Worm (Caenorhabditis elegans) whole organism, L2 larva: ENCODE data around the gene chpf-2.

Experiments used
- F13H6.1 ChIP-seq: sonication (generic microtip); optimal IDR thresholded peaks from 2 replicates; lab custom pipeline; 2016; ENCODE audit warnings: missing genetic modification characterization, missing compliant biosample characterization
- R02D3.7 ChIP-seq: fragments of 150-350 bp; optimal IDR thresholded peaks from 2 replicates; lab custom pipeline; 2014; ENCODE audit warnings: missing biosample characterization, missing genetic modification characterization
- alr-1 ChIP-seq: fragments of 150-350 bp; optimal IDR thresholded peaks from 2 replicates; lab custom pipeline; 2014; ENCODE audit warnings: missing biosample characterization, missing genetic modification characterization
- blmp-1 ChIP-seq: sonication (generic microtip); optimal IDR thresholded peaks from 2 replicates; lab custom pipeline; 2017; ENCODE audit warnings: missing genetic modification characterization, mild to moderate bottlenecking, missing compliant biosample characterization, antibody characterized with exemption, moderate library complexity; ENCODE audit not compliant: insufficient read depth
- ceh-82 ChIP-seq: fragments of 150-350 bp; optimal IDR thresholded peaks from 2 replicates; lab custom pipeline; 2014; ENCODE audit warnings: missing biosample characterization, missing genetic modification characterization
- crh-2 ChIP-seq: sonication (generic microtip); optimal IDR thresholded peaks from 2 replicates; lab custom pipeline; 2017; ENCODE audit warnings: missing biosample characterization, missing genetic modification characterization
- egl-27 ChIP-seq: sonication (generic microtip); optimal IDR thresholded peaks from 3 replicates; lab custom pipeline; 2017; ENCODE audit warnings: missing biosample characterization, missing genetic modification reagents, missing genetic modification characterization
- elt-1 ChIP-seq: fragments of 150-350 bp; optimal IDR thresholded peaks from 2 replicates; lab custom pipeline; 2014; ENCODE audit warnings: missing biosample characterization, missing genetic modification characterization
- fos-1 ChIP-seq: fragments of 150-350 bp; optimal IDR thresholded peaks from 2 replicates; lab custom pipeline; 2014; ENCODE audit warnings: missing biosample characterization, missing genetic modification characterization
- gmeb-1 ChIP-seq: fragments of 150-350 bp; optimal IDR thresholded peaks from 2 replicates; lab custom pipeline; 2014; ENCODE audit warnings: missing biosample characterization, missing genetic modification characterization
- lin-13 ChIP-seq: fragments of 150-350 bp; optimal IDR thresholded peaks from 2 replicates; lab custom pipeline; 2014; ENCODE audit warnings: missing biosample characterization, missing genetic modification reagents, missing genetic modification characterization
- lin-39 ChIP-seq: fragments of 150-350 bp; optimal IDR thresholded peaks from 2 replicates; lab custom pipeline; 2014; ENCODE audit warnings: missing biosample characterization, missing genetic modification reagents, missing genetic modification characterization
- lsy-2 ChIP-seq, 2 experiments: fragments of 150-350 bp in 1 of 2; sonication (generic microtip) in 1 of 2; optimal IDR thresholded peaks; 2 replicates each; lab custom pipeline; 2014 to 2017; ENCODE audit warnings: missing biosample characterization in 2 of 2, missing genetic modification characterization in 2 of 2
- mab-5 ChIP-seq: fragments of 150-350 bp; optimal IDR thresholded peaks from 2 replicates; lab custom pipeline; 2014; ENCODE audit warnings: missing biosample characterization, missing genetic modification characterization
- mbf-1 ChIP-seq: sonication (generic microtip); optimal IDR thresholded peaks from 2 replicates; lab custom pipeline; 2017; ENCODE audit warnings: missing biosample characterization, missing genetic modification characterization
- mdl-1 ChIP-seq, 2 experiments: fragments of 150-350 bp in 1 of 2; sonication (generic microtip) in 1 of 2; optimal IDR thresholded peaks; 2 replicates each; lab custom pipeline; 2017; ENCODE audit warnings: missing biosample characterization in 2 of 2, missing genetic modification characterization in 2 of 2
- nhr-10 ChIP-seq: sonication (generic microtip); optimal IDR thresholded peaks from 2 replicates; lab custom pipeline; 2017; ENCODE audit warnings: missing biosample characterization, missing genetic modification characterization
- nhr-12 ChIP-seq: fragments of 150-350 bp; optimal IDR thresholded peaks from 2 replicates; lab custom pipeline; 2014; ENCODE audit warnings: missing biosample characterization, missing genetic modification characterization
- nhr-6 ChIP-seq: fragments of 150-350 bp; optimal IDR thresholded peaks from 2 replicates; lab custom pipeline; 2014; ENCODE audit warnings: missing biosample characterization, missing genetic modification characterization
- sem-4 ChIP-seq: fragments of 150-350 bp; optimal IDR thresholded peaks from 2 replicates; lab custom pipeline; 2014; ENCODE audit warnings: missing biosample characterization, missing genetic modification reagents, missing genetic modification characterization
- skn-1 ChIP-seq: sonication (generic microtip); optimal IDR thresholded peaks from 2 replicates; lab custom pipeline; 2017; ENCODE audit warnings: missing biosample characterization, missing genetic modification characterization
- sma-9 ChIP-seq, 2 experiments: fragments of 150-350 bp in 1 of 2; sonication (generic microtip) in 1 of 2; optimal IDR thresholded peaks; 2 replicates each; lab custom pipeline; 2014 to 2016; ENCODE audit warnings: missing genetic modification characterization in 2 of 2, mild to moderate bottlenecking in 1 of 2, missing biosample characterization in 1 of 2, missing compliant biosample characterization in 1 of 2, missing genetic modification reagents in 1 of 2, moderate library complexity in 1 of 2
- unc-62 ChIP-seq: fragments of 150-350 bp; optimal IDR thresholded peaks from 2 replicates; lab custom pipeline; 2014; ENCODE audit warnings: missing biosample characterization, missing genetic modification reagents, missing genetic modification characterization
- zag-1 ChIP-seq: fragments of 150-350 bp; optimal IDR thresholded peaks from 2 replicates; lab custom pipeline; 2014; ENCODE audit warnings: missing biosample characterization, missing genetic modification characterization

The chpf-2 gene

DNA sequence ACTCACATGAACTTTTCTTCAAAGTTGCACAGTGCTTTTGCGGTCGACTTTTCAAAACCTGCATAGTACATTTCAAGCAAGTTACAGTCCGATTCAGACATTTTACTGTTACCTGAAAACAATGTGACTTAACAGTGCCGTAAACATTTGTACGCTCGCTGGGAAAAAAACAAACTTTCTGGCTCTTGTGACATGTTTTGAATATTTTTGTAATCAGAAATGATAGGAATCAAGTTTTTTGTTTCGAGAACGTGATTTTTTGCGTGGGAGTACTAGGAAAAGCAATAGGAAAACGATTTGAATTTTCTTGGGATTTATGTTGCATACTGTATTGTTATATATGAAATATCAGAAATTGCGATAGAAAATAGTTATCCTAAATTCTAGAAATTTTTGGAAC, 43.1 kb downstream of the chpf-2 start, which contains the start of gene srw-120:
TSS of gene srw-120 (minus strand) at position 101 of the 400 bp plus-strand sequence.
- no peak for TF ChIP-seq fos-1 (tag; lab: Kevin White, UChicago)
- no peak for TF ChIP-seq nhr-6
- no peak for TF ChIP-seq lin-13 (GFP tag; lab: Kevin White, UChicago)
- no peak for TF ChIP-seq R02D3.7
- TF ChIP-seq sma-9 (GFP tag; optimal IDR thresholded peaks at IDR 0.05; lab: Kevin White, UChicago), result no peak
- no peak for TF ChIP-seq sma-9 (tag; optimal IDR thresholded peaks at IDR 0.05; lab: Kevin White, UChicago)
- TF ChIP-seq mbf-1 (tag; lab: Kevin White, UChicago), result no peak
- TF ChIP-seq blmp-1 (tag; lab: Kevin White, UChicago), result no peak
- TF ChIP-seq gmeb-1, result no peak
- TF ChIP-seq skn-1 (tag; lab: Kevin White, UChicago), result no peak

DNA sequence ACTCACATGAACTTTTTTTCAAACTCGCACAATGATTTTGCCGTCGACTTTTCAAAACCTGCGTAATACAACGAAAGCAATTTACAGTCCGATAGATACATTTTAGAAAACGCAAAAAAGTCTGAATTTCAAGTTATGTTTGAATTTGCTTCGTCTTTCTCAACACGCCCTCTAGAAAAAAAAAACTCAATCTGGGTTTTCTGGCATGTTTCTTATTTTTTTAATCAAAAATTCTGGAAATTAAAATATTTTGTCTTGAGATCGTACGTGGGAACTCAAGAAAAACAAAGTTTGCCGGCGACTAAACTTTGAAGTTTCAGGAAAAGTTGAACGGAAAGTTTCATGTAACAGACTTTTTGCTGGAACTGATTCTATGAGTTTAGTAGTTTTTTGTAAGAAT, 45.4 kb downstream of the chpf-2 start, which contains the start of gene srw-115:
TSS of gene srw-115 (minus strand) at position 101 of the 400 bp plus-strand sequence.
- no peak for TF ChIP-seq ceh-82 (tag; lab: Kevin White, UChicago)
- no peak for TF ChIP-seq mbf-1 (tag; lab: Kevin White, UChicago)
- TF ChIP-seq zag-1, result no peak
- no peak for TF ChIP-seq lsy-2 (tag; optimal IDR thresholded peaks at IDR 0.05; lab: Kevin White, UChicago)
- no peak for TF ChIP-seq lin-39 (tag; lab: Kevin White, UChicago)
- TF ChIP-seq nhr-10 (tag; lab: Kevin White, UChicago), result no peak
- TF ChIP-seq mdl-1 (tag; optimal IDR thresholded peaks at IDR 0.05; lab: Kevin White, UChicago), result no peak

ce11 chrV:2992060-2992459, 47.1 kb downstream of the chpf-2 start:
- TF ChIP-seq egl-27 (tag; lab: Kevin White, UChicago), result no peak
- no peak for TF ChIP-seq crh-2 (tag; lab: Kevin White, UChicago)
- no peak for TF ChIP-seq mab-5 (tag; lab: Kevin White, UChicago)
- TF ChIP-seq mbf-1 (tag; lab: Kevin White, UChicago), result no peak
- TF ChIP-seq alr-1 (tag; lab: Kevin White, UChicago), result no peak
- TF ChIP-seq elt-1 (tag; lab: Kevin White, UChicago), result no peak
- TF ChIP-seq, all 48 proteins: peak for 0

DNA sequence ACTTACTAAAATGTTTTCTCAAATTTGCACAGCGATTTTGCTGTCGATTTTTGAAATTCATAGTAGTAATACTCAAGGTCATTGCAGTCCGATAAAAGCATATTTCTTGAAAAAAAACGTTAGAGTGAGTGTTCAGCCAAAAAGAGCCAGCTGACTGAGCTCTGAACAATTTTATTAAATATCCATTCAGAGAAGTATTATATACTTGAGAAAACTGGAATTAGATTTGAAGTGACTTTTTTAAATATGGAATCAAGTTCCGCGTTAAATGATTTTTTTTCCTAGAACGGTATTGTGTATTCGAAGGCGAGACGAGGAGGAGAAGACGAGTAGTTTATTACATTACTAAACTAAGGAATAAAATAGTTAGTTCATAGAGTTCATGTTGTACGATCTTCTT, 47.7 kb downstream of the chpf-2 start, which contains the start of gene srw-121:
TSS of gene srw-121 (minus strand) at position 101 of the 400 bp plus-strand sequence.
- no peak for TF ChIP-seq F13H6.1 (tag; lab: Kevin White, UChicago)
- TF ChIP-seq fos-1 (tag; lab: Kevin White, UChicago), result no peak
- no peak for TF ChIP-seq nhr-12 (tag; lab: Kevin White, UChicago)
- TF ChIP-seq mdl-1 (tag; optimal IDR thresholded peaks at IDR 0.05; lab: Kevin White, UChicago), result no peak
- TF ChIP-seq gmeb-1, result no peak
- no peak for TF ChIP-seq unc-62 (GFP tag; lab: Kevin White, UChicago)
- TF ChIP-seq sem-4, result no peak
